Fruit fly (Drosophila melanogaster) whole organism, embryonic: Measurements from ENCODE around the gene Usp16-45.

ENCODE experiments used
- Ada2b ChIP-seq: fragments of 200-800 bp; sonication (Bioruptor generic); IDR thresholded peaks from 2 replicates; pipeline ENCODE4 v1.3.6; 2022; ENCODE audit warnings: missing biosample characterization, missing genetic modification characterization
- CG10147 ChIP-seq: fragments of 200-800 bp; sonication (Bioruptor generic); optimal IDR thresholded peaks from 2 replicates; lab custom pipeline; 2019; ENCODE audit warnings: missing biosample characterization, mild to moderate bottlenecking, missing genetic modification characterization, moderate library complexity
- CG10209 ChIP-seq: fragments of 200-800 bp; sonication (Bioruptor generic); optimal IDR thresholded peaks from 3 replicates; lab custom pipeline; 2017; ENCODE audit warnings: missing biosample characterization, mild to moderate bottlenecking, missing genetic modification characterization, missing genetic modification reagents
- CG1024 ChIP-seq: fragments of 200-800 bp; sonication (Bioruptor generic); IDR thresholded peaks from 2 replicates; pipeline ENCODE4 v1.3.6; 2022; ENCODE audit warnings: missing biosample characterization, missing genetic modification characterization
- CG11085 ChIP-seq: fragments of 200-800 bp; sonication (Bioruptor generic); IDR thresholded peaks from 2 replicates; pipeline ENCODE4 v1.3.6; 2022; ENCODE audit warnings: missing biosample characterization, missing genetic modification characterization
- CG11560 ChIP-seq: fragments of 200-800 bp; sonication (Bioruptor generic); IDR thresholded peaks from 3 replicates; pipeline ENCODE4 v1.3.6; 2022; ENCODE audit warnings: missing biosample characterization, missing genetic modification characterization
- CG11695 ChIP-seq: fragments of 200-800 bp; sonication (Bioruptor generic); IDR thresholded peaks from 3 replicates; pipeline ENCODE4 v1.3.6; 2022; ENCODE audit warnings: missing biosample characterization, missing genetic modification characterization
- CG12391 ChIP-seq: fragments of 200-800 bp; sonication (Bioruptor generic); optimal IDR thresholded peaks from 3 replicates; lab custom pipeline; 2018; ENCODE audit warnings: missing biosample characterization, mild to moderate bottlenecking, missing genetic modification characterization, moderate library complexity
- CG13123 ChIP-seq: fragments of 200-800 bp; sonication (Bioruptor generic); optimal IDR thresholded peaks from 2 replicates; lab custom pipeline; 2016; ENCODE audit warnings: missing biosample characterization, missing genetic modification characterization
- CG13624 ChIP-seq: fragments of 200-800 bp; sonication (Bioruptor generic); optimal IDR thresholded peaks from 2 replicates; lab custom pipeline; 2016; ENCODE audit warnings: missing biosample characterization, missing genetic modification characterization
- CG13894 ChIP-seq: fragments of 200-800 bp; sonication (Bioruptor generic); optimal IDR thresholded peaks from 3 replicates; lab custom pipeline; 2018; ENCODE audit warnings: missing biosample characterization, mild to moderate bottlenecking, missing genetic modification characterization, moderate library complexity
- CG14965 ChIP-seq: fragments of 200-800 bp; sonication (Bioruptor generic); optimal IDR thresholded peaks from 2 replicates; lab custom pipeline; 2016; ENCODE audit warnings: missing biosample characterization, missing genetic modification characterization, borderline replicate concordance
- CG15514 ChIP-seq: fragments of 200-800 bp; sonication (Bioruptor generic); optimal IDR thresholded peaks from 3 replicates; lab custom pipeline; 2017; ENCODE audit warnings: missing biosample characterization, missing genetic modification characterization, mild to moderate bottlenecking, moderate library complexity, missing genetic modification reagents
- CG30020 ChIP-seq: fragments of 200-800 bp; optimal IDR thresholded peaks from 2 replicates; lab custom pipeline; 2019; ENCODE audit warnings: missing biosample characterization, mild to moderate bottlenecking, missing genetic modification characterization, moderate library complexity
- CG31388 ChIP-seq: fragments of 200-800 bp; sonication (Bioruptor generic); optimal IDR thresholded peaks from 2 replicates; lab custom pipeline; 2016; ENCODE audit warnings: missing biosample characterization, missing genetic modification characterization
- CG43689 ChIP-seq: fragments of 200-800 bp; sonication (Bioruptor generic); IDR thresholded peaks from 2 replicates; pipeline ENCODE4 v1.3.6; 2022; ENCODE audit warnings: missing biosample characterization, missing genetic modification characterization
- CG4617 ChIP-seq: fragments of 200-800 bp; sonication (Bioruptor generic); optimal IDR thresholded peaks from 3 replicates; lab custom pipeline; 2016; ENCODE audit warnings: missing biosample characterization, missing genetic modification characterization, borderline replicate concordance
- CG4707 ChIP-seq: fragments of 200-800 bp; sonication (Bioruptor generic); optimal IDR thresholded peaks from 2 replicates; lab custom pipeline; 2018; ENCODE audit warnings: missing biosample characterization, mild to moderate bottlenecking, missing genetic modification characterization, moderate library complexity
- CG5245 ChIP-seq: fragments of 200-800 bp; sonication (Bioruptor generic); optimal IDR thresholded peaks from 3 replicates; lab custom pipeline; 2016; ENCODE audit warnings: missing biosample characterization, missing genetic modification characterization
- CG5953 ChIP-seq: fragments of 200-800 bp; sonication (Bioruptor generic); IDR thresholded peaks from 2 replicates; pipeline ENCODE4 v1.3.6; 2022; ENCODE audit warnings: missing biosample characterization, missing genetic modification characterization
- CG7357 ChIP-seq: fragments of 200-800 bp; sonication (Bioruptor generic); IDR thresholded peaks from 3 replicates; pipeline ENCODE4 v1.3.6; 2022; ENCODE audit warnings: missing biosample characterization, missing genetic modification characterization
- CG7372 ChIP-seq: fragments of 200-800 bp; sonication (Bioruptor generic); IDR thresholded peaks from 2 replicates; pipeline ENCODE4 v1.3.6; 2022; ENCODE audit warnings: missing biosample characterization, missing genetic modification characterization
- CG9215 ChIP-seq: fragments of 200-800 bp; sonication (Bioruptor generic); IDR thresholded peaks from 2 replicates; pipeline ENCODE4 v1.3.6; 2022; ENCODE audit warnings: missing biosample characterization, missing genetic modification characterization
- CrebB ChIP-seq: fragments of 200-800 bp; sonication (Bioruptor generic); optimal IDR thresholded peaks from 3 replicates; lab custom pipeline; 2018; ENCODE audit warnings: missing biosample characterization, mild to moderate bottlenecking, missing genetic modification characterization
- Hr39 ChIP-seq: fragments of >200 bp; optimal IDR thresholded peaks from 2 replicates; lab custom pipeline; 2017
- Hr78 ChIP-seq, 2 experiments: fragments of 200-800 bp in 1 of 2; fragments of >200 bp in 1 of 2; sonication (Bioruptor generic) in 1 of 2; optimal IDR thresholded peaks; 2 replicates each; lab custom pipeline; 2017 to 2019; ENCODE audit warnings: missing biosample characterization in 2 of 2, missing genetic modification characterization in 2 of 2, mild to moderate bottlenecking in 1 of 2, moderate library complexity in 1 of 2
- NK7.1 ChIP-seq: fragments of 200-800 bp; sonication (Bioruptor generic); optimal IDR thresholded peaks from 3 replicates; lab custom pipeline; 2016; ENCODE audit warnings: missing biosample characterization, missing genetic modification characterization
- Neu2 ChIP-seq: fragments of 200-800 bp; sonication (Bioruptor generic); optimal IDR thresholded peaks from 3 replicates; lab custom pipeline; 2016; ENCODE audit warnings: missing biosample characterization, missing genetic modification characterization, borderline replicate concordance
- Nf-YA ChIP-seq: fragments of 200-800 bp; sonication (Bioruptor generic); IDR thresholded peaks from 2 replicates; pipeline ENCODE4 v1.3.6; 2022; ENCODE audit warnings: missing biosample characterization, missing genetic modification characterization
- Opbp ChIP-seq: fragments of 200-800 bp; sonication (Bioruptor generic); IDR thresholded peaks from 3 replicates; pipeline ENCODE4 v1.3.6; 2022; ENCODE audit warnings: missing biosample characterization, missing genetic modification characterization; ENCODE audit not compliant: partially characterized antibody
- Rx ChIP-seq: fragments of 200-800 bp; sonication (Bioruptor generic); IDR thresholded peaks from 2 replicates; pipeline ENCODE4 v1.3.6; 2022; ENCODE audit warnings: missing biosample characterization, missing genetic modification characterization
- Usf ChIP-seq: fragments of 200-800 bp; sonication (Bioruptor generic); optimal IDR thresholded peaks from 2 replicates; lab custom pipeline; 2017; ENCODE audit warnings: missing genotype, missing biosample characterization, missing genetic modification characterization
- ab ChIP-seq: fragments of 200-800 bp; sonication (Bioruptor generic); optimal IDR thresholded peaks from 2 replicates; lab custom pipeline; 2016; ENCODE audit warnings: missing biosample characterization, missing genetic modification characterization
- az2 ChIP-seq: fragments of 200-800 bp; sonication (Bioruptor generic); optimal IDR thresholded peaks from 3 replicates; lab custom pipeline; 2016; ENCODE audit warnings: missing biosample characterization, missing genetic modification characterization
- btn ChIP-seq: fragments of 200-800 bp; sonication (Bioruptor generic); optimal IDR thresholded peaks from 2 replicates; lab custom pipeline; 2016; ENCODE audit warnings: missing biosample characterization, missing genetic modification characterization
- cas ChIP-seq: fragments of 200-800 bp; sonication (Bioruptor generic); IDR thresholded peaks from 2 replicates; pipeline ENCODE4 v1.3.6; 2022; ENCODE audit warnings: missing biosample characterization, missing genetic modification characterization
- cwo ChIP-seq: fragments of 200-800 bp; sonication (Bioruptor generic); optimal IDR thresholded peaks from 3 replicates; lab custom pipeline; 2017; ENCODE audit warnings: missing biosample characterization, missing genetic modification characterization, mild to moderate bottlenecking, moderate library complexity, missing genetic modification reagents
- ems ChIP-seq: fragments of 200-800 bp; sonication (Bioruptor generic); optimal IDR thresholded peaks from 3 replicates; lab custom pipeline; 2016; ENCODE audit warnings: missing biosample characterization, missing genetic modification characterization
- fru ChIP-seq: fragments of >200 bp; optimal IDR thresholded peaks from 2 replicates; lab custom pipeline; 2017
- ftz-f1 ChIP-seq: fragments of 200-800 bp; sonication (Bioruptor generic); optimal IDR thresholded peaks from 2 replicates; lab custom pipeline; 2016; ENCODE audit warnings: missing biosample characterization, missing genetic modification characterization
- gt ChIP-seq: fragments of 200-800 bp; sonication (Bioruptor generic); IDR thresholded peaks from 2 replicates; pipeline ENCODE4 v1.3.6; 2022; ENCODE audit warnings: missing biosample characterization, missing genetic modification characterization
- her ChIP-seq: fragments of 200-800 bp; sonication (Bioruptor generic); optimal IDR thresholded peaks from 2 replicates; lab custom pipeline; 2016; ENCODE audit warnings: missing biosample characterization, missing genetic modification characterization
- lab ChIP-seq: fragments of 200-800 bp; sonication (Bioruptor generic); optimal IDR thresholded peaks from 3 replicates; lab custom pipeline; 2017; ENCODE audit warnings: missing biosample characterization, missing genetic modification characterization, mild to moderate bottlenecking, moderate library complexity, missing genetic modification reagents
- mld ChIP-seq: fragments of 200-800 bp; sonication (Bioruptor generic); IDR thresholded peaks from 3 replicates; pipeline ENCODE4 v1.3.6; 2022; ENCODE audit warnings: missing biosample characterization, missing genetic modification characterization; ENCODE audit not compliant: partially characterized antibody
- nau ChIP-seq: fragments of 200-800 bp; sonication (Bioruptor generic); optimal IDR thresholded peaks from 3 replicates; lab custom pipeline; 2017; ENCODE audit warnings: missing biosample characterization, mild to moderate bottlenecking, missing genetic modification characterization, missing genetic modification reagents
- nmo ChIP-seq: fragments of 200-800 bp; sonication (Bioruptor generic); optimal IDR thresholded peaks from 2 replicates; lab custom pipeline; 2018; ENCODE audit warnings: missing biosample characterization, mild to moderate bottlenecking, missing genetic modification characterization, moderate library complexity
- pb ChIP-seq: fragments of 200-800 bp; sonication (Bioruptor generic); optimal IDR thresholded peaks from 3 replicates; lab custom pipeline; 2016; ENCODE audit warnings: missing biosample characterization, missing genetic modification characterization
- pros ChIP-seq: fragments of 200-800 bp; sonication (Bioruptor generic); optimal IDR thresholded peaks from 3 replicates; lab custom pipeline; 2019; ENCODE audit warnings: missing biosample characterization, mild to moderate bottlenecking, missing genetic modification characterization, moderate library complexity
- sisA ChIP-seq: fragments of 200-800 bp; sonication (Bioruptor generic); IDR thresholded peaks from 2 replicates; pipeline ENCODE4 v1.3.6; 2022; ENCODE audit warnings: missing biosample characterization, missing genetic modification characterization

Usp16-45 gene

dm6 chrX:5429778-5430576 lies 8.6 kb downstream of the Usp16-45 start (continued):
- TF ChIP-seq CG14965 (GFP tag; lab: Kevin White, UChicago), result no peak
- peak; percentile 88 for TF ChIP-seq CG11695 (GFP tag; lab: Robert Waterston, UW)
- TF ChIP-seq Hr39 (lab: Kevin White, UChicago), result no peak
- peak; percentile 49 for TF ChIP-seq CG5245 (GFP tag; lab: Kevin White, UChicago)
- peak; percentile 11 for TF ChIP-seq CG4617 (GFP tag; lab: Kevin White, UChicago)
- TF ChIP-seq CG11560 (tag; lab: Robert Waterston, UW), result peak; percentile 73; the same call in 2 of the 3 replicates
- TF ChIP-seq ems (GFP tag; lab: Kevin White, UChicago), result peak; percentile 78
- peak; percentile 68 for TF ChIP-seq az2 (GFP tag; lab: Kevin White, UChicago)
- no peak for TF ChIP-seq CG30020
- peak; percentile 90 for TF ChIP-seq lab (GFP tag; lab: Kevin White, UChicago)
- 0 out of 2 replicates have a peak, but pooled peaks have one; percentile 41 for TF ChIP-seq CG1024 (GFP tag; lab: Robert Waterston, UW)
- peak; percentile 87 for TF ChIP-seq CG10147
- TF ChIP-seq NK7.1 (GFP tag; lab: Kevin White, UChicago), result peak; percentile 51
- no peak for TF ChIP-seq Neu2
- TF ChIP-seq CG13624 (GFP tag; lab: Kevin White, UChicago), result peak; percentile 91
- no peak for TF ChIP-seq btn (GFP tag; lab: Kevin White, UChicago)
- TF ChIP-seq sisA, result peak; percentile 69
- TF ChIP-seq Opbp (GFP tag; lab: Robert Waterston, UW), result no peak
- peak; percentile 78 for TF ChIP-seq CG13894 (tag; lab: Kevin White, UChicago)
- TF ChIP-seq CG7357 (GFP tag; lab: Robert Waterston, UW), result peak; percentile 69
- TF ChIP-seq cwo (GFP tag; lab: Kevin White, UChicago), result peak; percentile 83
- peak; percentile 75 for TF ChIP-seq CG15514 (GFP tag; lab: Kevin White, UChicago)
- peak; percentile 69; the same call in 1 of the 2 replicates for TF ChIP-seq cas
- peak; percentile 61 for TF ChIP-seq her (GFP tag; lab: Kevin White, UChicago)
- peak; percentile 90 for TF ChIP-seq CG9215 (GFP tag; lab: Robert Waterston, UW)
- TF ChIP-seq gt (GFP tag; lab: Robert Waterston, UW), result no peak
- TF ChIP-seq CG4707 (GFP tag; lab: Kevin White, UChicago), result no peak
- TF ChIP-seq pros (GFP tag; lab: Kevin White, UChicago), result no peak
- peak; percentile 57 for TF ChIP-seq ab
- TF ChIP-seq CG43689 (GFP tag; lab: Robert Waterston, UW), result 0 out of 2 replicates have a peak, but pooled peaks have one; percentile 16
- peak; percentile 80 for TF ChIP-seq CG10209 (GFP tag; lab: Kevin White, UChicago)
- TF ChIP-seq CG5953 (GFP tag; lab: Robert Waterston, UW), result no peak; the same call in 1 of the 2 replicates
- peak; percentile 87 for TF ChIP-seq CG7372
- TF ChIP-seq mld (GFP tag; lab: Robert Waterston, UW), result no peak
- TF ChIP-seq CG13123 (GFP tag; lab: Kevin White, UChicago), result no peak
- peak; percentile 79 for TF ChIP-seq nmo (GFP tag; lab: Kevin White, UChicago)
- TF ChIP-seq pb, result peak; percentile 22
- TF ChIP-seq nau (GFP tag; lab: Kevin White, UChicago), result peak; percentile 68
- peak; percentile 64 for TF ChIP-seq CrebB (tag; lab: Kevin White, UChicago)
- TF ChIP-seq ftz-f1 (GFP tag; lab: Kevin White, UChicago), result no peak
- peak; percentile 73 for TF ChIP-seq CG12391
- TF ChIP-seq CG11085 (GFP tag; lab: Robert Waterston, UW), result peak; percentile 64
- no peak for TF ChIP-seq fru (lab: Kevin White, UChicago)
- peak; percentile 72 for TF ChIP-seq Usf (GFP tag; lab: Kevin White, UChicago)
- 0 out of 2 replicates have a peak, but pooled peaks have one; percentile 24 for TF ChIP-seq Rx
- peak; percentile 42 for TF ChIP-seq CG31388 (GFP tag; lab: Kevin White, UChicago)
- TF ChIP-seq Nf-YA (GFP tag; lab: Robert Waterston, UW), result peak; percentile 30; the same call in 1 of the 2 replicates
- peak; percentile 81 for TF ChIP-seq Ada2b (GFP tag; lab: Robert Waterston, UW)
- TF ChIP-seq Hr78 (GFP tag; optimal IDR thresholded peaks at IDR 0.05; lab: Kevin White, UChicago), result peak in 1 of 2 experiments; percentile 0
